Worm (Caenorhabditis elegans) whole organism, early embryonic: ENCODE measurements around the gene srbc-8.

Source experiments
- aly-1 ChIP-seq: sonication (generic microtip); optimal IDR thresholded peaks from 2 replicates; lab custom pipeline; 2016; ENCODE audit warnings: missing genetic modification characterization, missing compliant biosample characterization
- ama-1 ChIP-seq: fragments of 150-350 bp; optimal IDR thresholded peaks from 2 replicates; lab custom pipeline; 2014
- flt-1 ChIP-seq: fragments of 200-800 bp; sonication (Bioruptor generic); IDR thresholded peaks from 2 replicates; pipeline ENCODE4 v1.3.6; 2022; ENCODE audit warnings: missing genetic modification characterization, missing compliant biosample characterization
- hmbx-1 ChIP-seq: sonication (generic microtip); optimal IDR thresholded peaks from 2 replicates; lab custom pipeline; 2016; ENCODE audit warnings: mild to moderate bottlenecking, missing genetic modification characterization, missing compliant biosample characterization
- hnd-1 ChIP-seq: sonication (generic microtip); optimal IDR thresholded peaks from 2 replicates; lab custom pipeline; 2016; ENCODE audit warnings: missing genetic modification characterization, missing compliant biosample characterization
- pes-1 ChIP-seq: fragments of 200-800 bp; sonication (Bioruptor generic); IDR thresholded peaks from 2 replicates; pipeline ENCODE4 v1.3.6; 2022; ENCODE audit warnings: missing genetic modification reagents, missing genetic modification characterization, missing compliant biosample characterization
- sea-1 ChIP-seq: fragments of 200-800 bp; sonication (Bioruptor generic); conservative IDR thresholded peaks from 2 replicates; pipeline ENCODE4 v1.3.6; 2022; ENCODE audit warnings: missing genetic modification characterization, missing compliant biosample characterization
- tbx-11 ChIP-seq: fragments of 200-800 bp; sonication (Bioruptor generic); IDR thresholded peaks from 2 replicates; pipeline ENCODE4 v1.3.6; 2022; ENCODE audit warnings: missing genetic modification characterization, missing compliant biosample characterization
- tra-4 ChIP-seq: sonication (generic microtip); optimal IDR thresholded peaks from 2 replicates; lab custom pipeline; 2017; ENCODE audit warnings: missing genetic modification characterization, missing compliant biosample characterization

DNA sequence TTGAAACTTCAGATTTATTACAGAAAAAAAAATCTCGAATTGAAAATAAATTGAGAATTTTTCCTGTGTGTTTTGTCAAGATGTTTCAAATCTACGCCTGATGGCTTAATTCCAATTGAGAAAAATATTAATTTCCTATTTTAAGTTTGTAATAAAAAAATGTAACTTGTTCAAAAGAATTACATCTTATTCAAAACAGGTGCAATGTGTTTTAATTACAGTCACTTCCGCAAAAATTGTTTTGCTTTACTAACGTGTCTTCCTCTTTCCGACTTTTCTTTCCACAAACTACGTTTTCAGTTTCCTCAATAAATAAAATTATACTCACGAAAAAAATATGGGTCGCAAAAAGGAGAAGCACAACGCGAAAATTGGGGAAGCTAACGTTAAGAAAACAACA is 46.9 kb downstream of the srbc-8 start, which contains the start of gene F25E5.16:
- no peak for TF ChIP-seq ama-1 (lab: Kevin White, UChicago)
- TF ChIP-seq sea-1 (GFP tag; lab: Robert Waterston, UW) = no peak
- TF ChIP-seq aly-1 (tag; lab: Kevin White, UChicago) = no peak
- TF ChIP-seq tbx-11 = no peak
- TF ChIP-seq hnd-1 (tag; lab: Kevin White, UChicago) = no peak
- no peak for TF ChIP-seq pes-1
- no peak for TF ChIP-seq flt-1 (GFP tag; lab: Robert Waterston, UW)
- TF ChIP-seq tra-4 (tag; lab: Kevin White, UChicago) = no peak
- no peak for TF ChIP-seq hmbx-1 (tag; lab: Kevin White, UChicago)
